Worm (Caenorhabditis elegans): ENCODE results near the gene end-3.

The end-3 gene

ce11 chrV:14012002-14012554 lies 2.4 kb upstream of the end-3 start, which contains the start of the genes ddx-17 and aip-1 (continued):
- TF ChIP-seq isw-1 (GFP tag; IDR thresholded peaks at IDR 0.05) (peak; percentile 72), fkh-8 (tag; optimal IDR thresholded peaks at IDR 0.05) (peak; percentile 91), skn-1 (tag; optimal IDR thresholded peaks at IDR 0.05) (peak; percentile 99), hlh-17 (GFP tag; optimal IDR thresholded peaks at IDR 0.05; ENCODE audit: borderline replicate concordance) (no peak), irx-1 (tag; optimal IDR thresholded peaks at IDR 0.05) (peak; percentile 30), lir-3 (tag; optimal IDR thresholded peaks at IDR 0.05; ENCODE audit: poor library complexity) (no peak), F16B12.6 (tag; optimal IDR thresholded peaks at IDR 0.05) (peak; percentile 9), ceh-82 (tag; optimal IDR thresholded peaks at IDR 0.05) (peak in 2 of 3 experiments; percentile 8 to 70), egl-13 (tag; optimal IDR thresholded peaks at IDR 0.05) (peak; percentile 70), lin-39 (tag; optimal IDR thresholded peaks at IDR 0.05) (peak; percentile 19), pag-3 (tag; optimal IDR thresholded peaks at IDR 0.05; ENCODE audit: borderline replicate concordance, insufficient read depth) (no peak), aha-1 (tag; optimal IDR thresholded peaks at IDR 0.05) (no peak), elt-3 (tag; optimal IDR thresholded peaks at IDR 0.05) (peak in 1 of 6 experiments; percentile 49), zag-1 (tag; optimal IDR thresholded peaks at IDR 0.05) (no peak), nhr-47 (tag; optimal IDR thresholded peaks at IDR 0.05) (peak; percentile 81), hlh-4 (tag; optimal IDR thresholded peaks at IDR 0.05) (no peak), nhr-77 (tag; optimal IDR thresholded peaks at IDR 0.05) (peak; percentile 59), sptf-1 (tag; optimal IDR thresholded peaks at IDR 0.05) (no peak), efl-3 (GFP tag; optimal IDR thresholded peaks at IDR 0.05) (no peak), nhr-19 (GFP tag; conservative IDR thresholded peaks at IDR 0.05) (peak; percentile 67), rnt-1 (tag; optimal IDR thresholded peaks at IDR 0.05) (peak; percentile 74), nhr-84 (tag; optimal IDR thresholded peaks at IDR 0.05) (no peak), snu-23 (GFP tag; optimal IDR thresholded peaks at IDR 0.05) (peak; percentile 84), grh-1 (GFP tag; IDR thresholded peaks at IDR 0.05) (peak; percentile 19; the same call in 1 of the 2 replicates), blmp-1 (tag; optimal IDR thresholded peaks at IDR 0.05) (peak; percentile 57), pqm-1 (tag; optimal IDR thresholded peaks at IDR 0.05) (no peak), alr-1 (tag; optimal IDR thresholded peaks at IDR 0.05; ENCODE audit: borderline replicate concordance) (no peak), snpc-4 (tag; optimal IDR thresholded peaks at IDR 0.05) (peak; percentile 27), unc-98 (GFP tag; IDR thresholded peaks at IDR 0.05) (no peak), ets-5 (GFP tag; IDR thresholded peaks at IDR 0.05) (no peak), ceh-8 (GFP tag; optimal IDR thresholded peaks at IDR 0.05) (no peak), vab-15 (tag; optimal IDR thresholded peaks at IDR 0.05) (peak; percentile 1), C34B4.2 (tag; optimal IDR thresholded peaks at IDR 0.05) (no peak), lin-14 (GFP tag; optimal IDR thresholded peaks at IDR 0.05) (peak; percentile 83), lin-15B (tag; optimal IDR thresholded peaks at IDR 0.05) (peak; percentile 40), ceh-88 (GFP tag; IDR thresholded peaks at IDR 0.05) (no peak), hpl-2 (GFP tag; optimal IDR thresholded peaks at IDR 0.05) (peak; percentile 37), ztf-11 (tag; optimal IDR thresholded peaks at IDR 0.05) (no peak)

ce11 chrV:14013638-14014037 lies 857 bp upstream of the end-3 start:
- TF ChIP-seq rnt-1 (tag; optimal IDR thresholded peaks at IDR 0.05) (no peak), nhr-90 (tag; optimal IDR thresholded peaks at IDR 0.05; ENCODE audit: poor library complexity) (no peak), efl-1 (optimal IDR thresholded peaks at IDR 0.05) (no peak), efl-1 (GFP tag; optimal IDR thresholded peaks at IDR 0.05 in 1 of 2) (peak in 1 of 2 experiments; percentile 71), nhr-19 (GFP tag; conservative IDR thresholded peaks at IDR 0.05) (no peak), C04F5.9 (tag; optimal IDR thresholded peaks at IDR 0.05) (no peak), nhr-76 (tag; optimal IDR thresholded peaks at IDR 0.05) (no peak), dpl-1 (GFP tag; optimal IDR thresholded peaks at IDR 0.05) (no peak)
